Fruit fly (Drosophila melanogaster) whole organism, embryonic: ENCODE data around the gene CG34125.

Source experiments
- CG11695 ChIP-seq: fragments of 200-800 bp; sonication (Bioruptor generic); IDR thresholded peaks from 3 replicates; pipeline ENCODE4 v1.3.6; 2022; ENCODE audit warnings: missing biosample characterization, missing genetic modification characterization
- CG12299 ChIP-seq: fragments of 200-800 bp; sonication (Bioruptor generic); optimal IDR thresholded peaks from 2 replicates; lab custom pipeline; 2018; ENCODE audit warnings: missing biosample characterization, mild to moderate bottlenecking, missing genetic modification characterization
- CG12391 ChIP-seq: fragments of 200-800 bp; sonication (Bioruptor generic); optimal IDR thresholded peaks from 3 replicates; lab custom pipeline; 2018; ENCODE audit warnings: missing biosample characterization, mild to moderate bottlenecking, missing genetic modification characterization, moderate library complexity
- CG13296 ChIP-seq: fragments of 200-800 bp; sonication (Bioruptor generic); optimal IDR thresholded peaks from 3 replicates; lab custom pipeline; 2018; ENCODE audit warnings: missing biosample characterization, mild to moderate bottlenecking, missing genetic modification characterization
- CG14050 ChIP-seq: fragments of 200-800 bp; sonication (Bioruptor generic); IDR thresholded peaks from 3 replicates; pipeline ENCODE4 v1.3.6; 2022; ENCODE audit warnings: missing biosample characterization, missing genetic modification characterization
- CG17328 ChIP-seq: fragments of 200-800 bp; sonication (Bioruptor generic); IDR thresholded peaks from 2 replicates; pipeline ENCODE4 v1.3.6; 2022; ENCODE audit warnings: missing biosample characterization, missing genetic modification characterization
- CG2120 ChIP-seq: fragments of 200-800 bp; sonication (Bioruptor generic); optimal IDR thresholded peaks from 3 replicates; lab custom pipeline; 2016; ENCODE audit warnings: missing biosample characterization, missing genetic modification characterization
- CG2678 ChIP-seq: fragments of 200-800 bp; sonication (Bioruptor generic); optimal IDR thresholded peaks from 3 replicates; lab custom pipeline; 2019; ENCODE audit warnings: missing biosample characterization, mild to moderate bottlenecking, missing genetic modification characterization, moderate library complexity
- CG3281 ChIP-seq: fragments of 200-800 bp; sonication (Bioruptor generic); optimal IDR thresholded peaks from 3 replicates; lab custom pipeline; 2017; ENCODE audit warnings: missing biosample characterization, mild to moderate bottlenecking, missing genetic modification characterization
- CG43689 ChIP-seq: fragments of 200-800 bp; sonication (Bioruptor generic); IDR thresholded peaks from 2 replicates; pipeline ENCODE4 v1.3.6; 2022; ENCODE audit warnings: missing biosample characterization, missing genetic modification characterization
- CG6654 ChIP-seq: fragments of 200-800 bp; sonication (Bioruptor generic); optimal IDR thresholded peaks from 2 replicates; lab custom pipeline; 2017; ENCODE audit warnings: missing biosample characterization, mild to moderate bottlenecking, missing genetic modification characterization
- CG6813 ChIP-seq: fragments of 200-800 bp; sonication (Bioruptor generic); optimal IDR thresholded peaks from 2 replicates; lab custom pipeline; 2017; ENCODE audit warnings: missing biosample characterization, missing genetic modification characterization, mild to moderate bottlenecking, moderate library complexity, missing genetic modification reagents
- CG7357 ChIP-seq: fragments of 200-800 bp; sonication (Bioruptor generic); IDR thresholded peaks from 3 replicates; pipeline ENCODE4 v1.3.6; 2022; ENCODE audit warnings: missing biosample characterization, missing genetic modification characterization
- CG7372 ChIP-seq: fragments of 200-800 bp; sonication (Bioruptor generic); IDR thresholded peaks from 2 replicates; pipeline ENCODE4 v1.3.6; 2022; ENCODE audit warnings: missing biosample characterization, missing genetic modification characterization
- CG8388 ChIP-seq: fragments of 200-800 bp; sonication (Bioruptor generic); optimal IDR thresholded peaks from 2 replicates; lab custom pipeline; 2019; ENCODE audit warnings: missing biosample characterization, mild to moderate bottlenecking, missing genetic modification characterization, moderate library complexity
- CG8478 ChIP-seq: fragments of >200 bp; optimal IDR thresholded peaks from 2 replicates; lab custom pipeline; 2018
- CG8765 ChIP-seq: fragments of 200-800 bp; sonication (Bioruptor generic); IDR thresholded peaks from 2 replicates; pipeline ENCODE4 v1.3.6; 2022; ENCODE audit warnings: missing biosample characterization, missing genetic modification characterization
- CG9932 ChIP-seq: fragments of 200-800 bp; sonication (Bioruptor generic); IDR thresholded peaks from 2 replicates; pipeline ENCODE4 v1.3.6; 2022; ENCODE audit warnings: missing biosample characterization, missing genetic modification characterization
- CTCF ChIP-seq: fragments of 200-800 bp; sonication (Bioruptor generic); optimal IDR thresholded peaks from 2 replicates; lab custom pipeline; 2017; ENCODE audit warnings: missing biosample characterization, mild to moderate bottlenecking, missing genetic modification characterization, moderate library complexity
- Drgx ChIP-seq: fragments of 200-800 bp; sonication (Bioruptor generic); IDR thresholded peaks from 2 replicates; pipeline ENCODE4 v1.3.6; 2022; ENCODE audit warnings: missing biosample characterization, missing genetic modification characterization
- MTF-1 ChIP-seq: fragments of 200-800 bp; sonication (Bioruptor generic); optimal IDR thresholded peaks from 2 replicates; lab custom pipeline; 2018; ENCODE audit warnings: missing biosample characterization, mild to moderate bottlenecking, missing genetic modification characterization, borderline replicate concordance
- Meics ChIP-seq: fragments of 200-800 bp; sonication (Bioruptor generic); optimal IDR thresholded peaks from 2 replicates; lab custom pipeline; 2017; ENCODE audit warnings: missing biosample characterization, mild to moderate bottlenecking, missing genetic modification characterization
- Mrtf ChIP-seq: fragments of 200-800 bp; sonication (Bioruptor generic); IDR thresholded peaks from 3 replicates; pipeline ENCODE4 v1.3.6; 2022; ENCODE audit warnings: missing biosample characterization, missing genetic modification characterization
- Pdp1 ChIP-seq, 2 experiments: fragments of 200-800 bp; sonication (Bioruptor generic); optimal IDR thresholded peaks; 3 replicates each; lab custom pipeline; 2016; ENCODE audit warnings: missing biosample characterization in 2 of 2, missing genetic modification characterization in 2 of 2, mild to moderate bottlenecking in 1 of 2, moderate library complexity in 1 of 2
- Rfx ChIP-seq: fragments of 200-800 bp; sonication (Bioruptor generic); IDR thresholded peaks from 2 replicates; pipeline ENCODE4 v1.3.6; 2022; ENCODE audit warnings: missing biosample characterization, missing genetic modification characterization
- Sry-δ ChIP-seq: fragments of 200-800 bp; sonication (Bioruptor generic); optimal IDR thresholded peaks from 2 replicates; lab custom pipeline; 2016; ENCODE audit warnings: missing biosample characterization, missing genetic modification characterization
- ac ChIP-seq: fragments of 200-800 bp; sonication (Bioruptor generic); optimal IDR thresholded peaks from 3 replicates; lab custom pipeline; 2017; ENCODE audit warnings: missing biosample characterization, mild to moderate bottlenecking, missing genetic modification characterization
- cwo ChIP-seq: fragments of 200-800 bp; sonication (Bioruptor generic); optimal IDR thresholded peaks from 3 replicates; lab custom pipeline; 2017; ENCODE audit warnings: missing biosample characterization, missing genetic modification characterization, mild to moderate bottlenecking, moderate library complexity, missing genetic modification reagents
- dm ChIP-seq: fragments of 200-800 bp; sonication (Bioruptor generic); optimal IDR thresholded peaks from 3 replicates; lab custom pipeline; 2016; ENCODE audit warnings: missing biosample characterization, missing genetic modification characterization
- dpn ChIP-seq, 2 experiments: fragments of 200-800 bp; sonication (Bioruptor generic); optimal IDR thresholded peaks; 3 replicates each; lab custom pipeline; 2016; ENCODE audit warnings: missing biosample characterization in 2 of 2, missing genetic modification characterization in 2 of 2
- ewg ChIP-seq: fragments of 200-800 bp; sonication (Bioruptor generic); optimal IDR thresholded peaks from 3 replicates; lab custom pipeline; 2017; ENCODE audit warnings: mild to moderate bottlenecking, missing biosample characterization, missing genetic modification reagents, missing genetic modification characterization
- grau ChIP-seq: fragments of 200-800 bp; optimal IDR thresholded peaks from 3 replicates; lab custom pipeline; 2019; ENCODE audit warnings: missing biosample characterization, mild to moderate bottlenecking, missing genetic modification characterization, moderate library complexity
- gsb-n ChIP-seq: fragments of 200-800 bp; sonication (Bioruptor generic); optimal IDR thresholded peaks from 3 replicates; lab custom pipeline; 2018; ENCODE audit warnings: missing biosample characterization, mild to moderate bottlenecking, missing genetic modification characterization
- gt ChIP-seq: fragments of 200-800 bp; sonication (Bioruptor generic); IDR thresholded peaks from 2 replicates; pipeline ENCODE4 v1.3.6; 2022; ENCODE audit warnings: missing biosample characterization, missing genetic modification characterization
- jing ChIP-seq: fragments of 200-800 bp; sonication (Bioruptor generic); optimal IDR thresholded peaks from 2 replicates; lab custom pipeline; 2018; ENCODE audit warnings: missing biosample characterization, mild to moderate bottlenecking, missing genetic modification characterization
- lab ChIP-seq: fragments of 200-800 bp; sonication (Bioruptor generic); optimal IDR thresholded peaks from 3 replicates; lab custom pipeline; 2017; ENCODE audit warnings: missing biosample characterization, missing genetic modification characterization, mild to moderate bottlenecking, moderate library complexity, missing genetic modification reagents
- sc ChIP-seq, 3 experiments: fragments of >200 bp in 2 of 3; fragments of 200-800 bp in 1 of 3; sonication (Bioruptor generic) in 1 of 3; optimal IDR thresholded peaks; 2 replicates in 2 of 3; 3 replicates in 1 of 3; lab custom pipeline; 2017; ENCODE audit warnings: mild to moderate bottlenecking in 1 of 3, missing biosample characterization in 1 of 3, missing genetic modification characterization in 1 of 3, missing genetic modification reagents in 1 of 3
- sens ChIP-seq: fragments of 200-800 bp; sonication (Bioruptor generic); peaks from one replicate; lab custom pipeline; 2016; ENCODE audit warnings: missing biosample characterization, missing genetic modification characterization
- slbo ChIP-seq: fragments of 200-800 bp; sonication (Bioruptor generic); IDR thresholded peaks from 2 replicates; pipeline ENCODE4 v1.3.6; 2022; ENCODE audit warnings: missing biosample characterization, missing genetic modification characterization
- slou ChIP-seq: fragments of 200-800 bp; sonication (Bioruptor generic); optimal IDR thresholded peaks from 3 replicates; lab custom pipeline; 2016; ENCODE audit warnings: missing biosample characterization, missing genetic modification characterization
- sob ChIP-seq: fragments of 200-800 bp; sonication (Bioruptor generic); IDR thresholded peaks from 2 replicates; pipeline ENCODE4 v1.3.6; 2022; ENCODE audit warnings: missing biosample characterization, missing genetic modification characterization
- sr ChIP-seq: fragments of 200-800 bp; sonication (Bioruptor generic); IDR thresholded peaks from 3 replicates; pipeline ENCODE4 v1.3.6; 2022; ENCODE audit warnings: missing biosample characterization, missing genetic modification characterization
- tap ChIP-seq: fragments of 200-800 bp; optimal IDR thresholded peaks from 3 replicates; lab custom pipeline; 2019; ENCODE audit warnings: missing biosample characterization, mild to moderate bottlenecking, missing genetic modification characterization, moderate library complexity
- vvl ChIP-seq: fragments of 200-800 bp; sonication (Bioruptor generic); IDR thresholded peaks from 2 replicates; pipeline ENCODE4 v1.3.6; 2022; ENCODE audit warnings: missing biosample characterization, missing genetic modification characterization
- wdn ChIP-seq: fragments of 200-800 bp; sonication (Bioruptor generic); IDR thresholded peaks from 2 replicates; pipeline ENCODE4 v1.3.6; 2022; ENCODE audit warnings: missing biosample characterization, missing genetic modification characterization
- z ChIP-seq: fragments of 200-800 bp; sonication (Bioruptor generic); IDR thresholded peaks from 3 replicates; pipeline ENCODE4 v1.3.6; 2022; ENCODE audit warnings: missing biosample characterization, missing genetic modification characterization

CG34125 gene

DNA sequence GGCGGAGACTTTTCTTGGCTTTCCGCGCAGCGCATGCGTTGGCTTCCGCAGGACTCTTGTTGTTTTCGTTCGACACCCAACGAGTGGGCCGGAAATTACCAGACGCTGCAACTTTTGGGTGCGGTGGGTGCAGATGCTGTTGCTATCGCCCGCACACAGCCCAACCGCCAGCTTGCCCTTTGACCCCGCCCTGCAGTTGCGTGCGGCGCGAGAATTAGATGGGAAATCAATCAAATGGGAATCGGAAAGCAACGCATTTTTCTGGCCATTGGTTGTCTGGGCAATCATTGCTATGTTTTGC is 39.9 kb downstream of the CG34125 start (continued):
- no peak for TF ChIP-seq CG8388 (GFP tag; lab: Kevin White, UChicago)
- no peak for TF ChIP-seq CG6654 (GFP tag; lab: Kevin White, UChicago)

DNA sequence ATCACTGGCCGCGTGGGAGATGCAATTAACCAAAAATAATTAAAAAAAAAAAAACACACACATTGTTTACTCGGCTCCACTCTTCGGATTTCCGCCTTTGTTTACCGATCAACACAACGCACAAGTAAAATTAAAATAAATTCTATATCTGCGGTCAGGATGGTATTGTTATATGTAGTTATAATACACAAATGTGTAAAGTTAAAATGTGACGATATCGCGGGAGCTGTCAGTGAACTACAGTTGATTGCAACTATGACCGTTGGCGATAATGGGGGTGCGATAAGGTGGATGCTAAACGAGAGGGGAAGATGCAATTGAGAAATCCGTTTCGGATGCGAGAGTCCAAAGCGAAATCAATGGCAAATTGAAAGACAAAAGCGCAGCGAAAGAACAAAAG is 40.9 kb downstream of the CG34125 start:
- TF ChIP-seq sens (GFP tag; lab: Kevin White, UChicago) (peak; percentile 55), sr (GFP tag; lab: Robert Waterston, UW) (peak; percentile 24; the same call in 1 of the 3 replicates), dm (no peak)

DNA sequence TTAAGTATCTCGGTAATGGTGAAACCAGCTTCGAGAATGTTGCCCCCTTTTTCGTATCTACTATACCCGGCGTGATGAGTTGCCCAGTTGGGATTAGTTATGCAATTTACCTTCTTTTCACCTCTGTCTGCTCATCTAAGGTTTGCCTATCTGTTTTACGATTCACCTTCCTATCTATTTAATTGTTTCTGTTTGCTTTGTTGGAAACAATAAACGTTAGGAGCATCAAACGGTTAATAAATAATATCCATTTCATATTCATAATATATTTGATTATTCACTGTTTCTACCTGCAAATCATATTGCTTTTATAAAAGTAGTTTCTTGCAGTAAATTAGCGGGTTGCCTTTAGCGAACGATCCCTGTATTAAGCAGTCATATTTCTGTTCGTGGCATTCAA is 41.8 kb downstream of the CG34125 start:
- TF ChIP-seq grau (tag; lab: Kevin White, UChicago) (peak; percentile 65), Rfx (GFP tag; lab: Robert Waterston, UW) (peak; percentile 8; the same call in 1 of the 2 replicates), CG9932 (GFP tag; lab: Robert Waterston, UW) (peak; percentile 20; the same call in 1 of the 2 replicates), dpn (GFP tag; optimal IDR thresholded peaks at IDR 0.05; lab: Kevin White, UChicago) (no peak), wdn (no peak), tap (tag; lab: Kevin White, UChicago) (no peak), cwo (GFP tag; lab: Kevin White, UChicago) (peak; percentile 14), CG8765 (GFP tag; lab: Robert Waterston, UW) (no peak), CG3281 (GFP tag; lab: Kevin White, UChicago) (peak; percentile 20), sens (GFP tag; lab: Kevin White, UChicago) (peak; percentile 17), Meics (GFP tag; lab: Kevin White, UChicago) (peak; percentile 7), Drgx (GFP tag; lab: Robert Waterston, UW) (0 out of 2 replicates have a peak, but pooled peaks have one; percentile 9), slbo (GFP tag; lab: Robert Waterston, UW) (peak; percentile 40; the same call in 1 of the 2 replicates), CG11695 (GFP tag; lab: Robert Waterston, UW) (0 out of 3 replicates have a peak, but pooled peaks have one; percentile 18), CG2678 (tag; lab: Kevin White, UChicago) (peak; percentile 29), gsb-n (tag; lab: Kevin White, UChicago) (no peak), CG2120 (GFP tag; lab: Kevin White, UChicago) (peak; percentile 24), CG43689 (GFP tag; lab: Robert Waterston, UW) (no peak), lab (peak; percentile 21), CG7372 (GFP tag; lab: Robert Waterston, UW) (no peak), Pdp1 (GFP tag; optimal IDR thresholded peaks at IDR 0.05; lab: Kevin White, UChicago) (peak in 1 of 2 experiments; percentile 43)

dm6 chr2L:5009306-5010030 is 44.0 kb downstream of the CG34125 start, which contains the start of gene Rtnl1:
Gene Rtnl1 (minus strand): TSS chr2L:5009720.
- TF ChIP-seq CG14050 (no peak), CG12391 (tag; lab: Kevin White, UChicago) (peak; percentile 51), CTCF (GFP tag; lab: Kevin White, UChicago) (peak; percentile 78), Mrtf (GFP tag; lab: Robert Waterston, UW) (no peak), ewg (GFP tag; lab: Kevin White, UChicago) (peak; percentile 100), slou (GFP tag; lab: Kevin White, UChicago) (no peak), vvl (peak; percentile 54; the same call in 1 of the 2 replicates), CG17328 (GFP tag; lab: Robert Waterston, UW) (no peak), ac (GFP tag; lab: Kevin White, UChicago) (no peak), CG8478 (lab: Kevin White, UChicago) (peak; percentile 66), Sry-δ (GFP tag; lab: Kevin White, UChicago) (peak; percentile 100), jing (no peak), CG12299 (tag; lab: Kevin White, UChicago) (peak; percentile 19), MTF-1 (GFP tag; lab: Kevin White, UChicago) (no peak), z (no peak), gt (GFP tag; lab: Robert Waterston, UW) (no peak), CG7357 (GFP tag; lab: Robert Waterston, UW) (no peak), CG13296 (no peak), sob (GFP tag; lab: Robert Waterston, UW) (no peak; the same call in 1 of the 2 replicates), sc (optimal IDR thresholded peaks at IDR 0.05; lab: Kevin White, UChicago) (no peak), sc (GFP tag; optimal IDR thresholded peaks at IDR 0.05; lab: Kevin White, UChicago) (no peak), CG6813 (GFP tag; lab: Kevin White, UChicago) (no peak)
